Fruit fly (Drosophila melanogaster): ENCODE results near the gene rictor.

DNA sequence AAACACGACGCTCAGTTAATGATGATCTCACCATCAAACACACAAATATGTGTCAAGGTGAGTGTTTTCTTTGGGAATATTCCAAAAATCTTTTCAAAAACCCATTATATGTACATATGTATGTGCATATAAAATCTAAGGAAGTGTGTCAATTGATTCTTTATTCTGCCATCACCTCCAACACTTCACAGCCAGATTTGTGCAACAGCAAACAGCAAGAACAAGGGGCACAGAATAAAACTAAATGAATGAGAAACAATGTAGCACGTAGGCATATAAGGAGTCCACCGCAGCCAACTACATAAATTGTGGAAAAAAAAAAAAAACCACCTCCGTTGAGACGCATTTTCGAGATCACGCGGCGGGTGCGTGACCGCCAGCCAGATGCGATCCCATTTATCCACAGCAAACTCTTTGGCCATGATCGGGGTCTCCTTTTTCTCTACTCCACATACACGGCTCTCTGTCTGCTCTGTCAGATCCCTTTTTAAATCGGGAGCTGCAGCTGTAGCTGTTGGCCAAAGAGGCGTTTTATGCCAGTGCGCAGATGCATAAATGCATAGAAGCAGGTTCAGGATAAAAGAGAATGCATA is 34.9 kb upstream of the rictor start:
- TF ChIP-seq pan (optimal IDR thresholded peaks at IDR 0.05) = no peak
- TF ChIP-seq EcR (GFP tag; optimal IDR thresholded peaks at IDR 0.05) = no peak
- TF ChIP-seq usp (GFP tag; optimal IDR thresholded peaks at IDR 0.05) = no peak
